Fruit fly (Drosophila melanogaster): ENCODE data around the gene CG12362.

DNA sequence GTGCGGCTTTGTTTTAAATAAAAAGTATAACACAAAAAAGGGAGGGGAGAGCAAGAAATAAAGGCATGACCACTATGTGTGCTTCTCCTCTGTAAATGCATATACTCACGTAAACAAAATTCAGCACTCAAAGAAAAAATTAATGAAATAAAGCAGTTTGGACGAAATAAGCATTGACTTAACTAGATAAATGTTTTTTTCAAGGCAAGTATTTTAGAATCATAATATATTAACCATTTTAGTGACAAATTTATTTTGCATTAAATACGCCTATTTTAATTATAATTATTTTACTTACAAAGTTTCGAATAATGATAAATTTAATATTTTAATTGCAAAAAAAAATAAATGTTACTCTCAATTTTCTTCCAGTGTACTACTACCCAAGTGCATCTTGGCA lies 1.0 kb upstream of the CG12362 start:
- TF ChIP-seq psq (optimal IDR thresholded peaks at IDR 0.05): no peak
- TF ChIP-seq h (optimal IDR thresholded peaks at IDR 0.05): no peak
- no peak for TF ChIP-seq ttk (optimal IDR thresholded peaks at IDR 0.05)
- no peak for TF ChIP-seq Sin3A (optimal IDR thresholded peaks at IDR 0.05)
